Worm (Caenorhabditis elegans): ENCODE results near the gene C25D7.15.

The C25D7.15 gene

DNA sequence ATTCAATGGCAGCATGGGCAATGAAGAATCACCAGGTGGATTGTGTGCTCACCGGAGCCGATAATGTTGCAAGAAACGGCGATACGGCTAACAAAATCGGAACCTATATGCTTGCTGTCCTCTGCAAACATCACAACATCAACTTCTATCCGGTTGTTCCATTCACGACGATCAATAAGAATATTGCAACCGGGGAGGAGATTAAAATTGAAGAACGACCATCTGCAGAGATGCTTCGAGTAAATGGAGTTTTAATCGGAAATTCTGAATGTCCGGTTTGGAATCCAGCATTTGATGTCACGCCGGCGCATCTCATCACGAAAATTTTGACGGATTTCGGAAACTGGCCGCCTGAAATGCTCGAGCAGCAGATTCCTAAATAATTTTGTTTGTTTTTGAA lies 24.1 kb downstream of the C25D7.15 start (continued):
- peak; percentile 18 for TF ChIP-seq aha-1 (tag)
- TF ChIP-seq hlh-30 (tag; optimal IDR thresholded peaks at IDR 0.05; ENCODE audit: insufficient read depth): no peak
- TF ChIP-seq zip-11 (GFP tag; IDR thresholded peaks at IDR 0.05): no peak
- TF ChIP-seq duxl-1 (tag; optimal IDR thresholded peaks at IDR 0.05; ENCODE audit: poor library complexity): peak; percentile 44
- TF ChIP-seq nhr-77 (tag; optimal IDR thresholded peaks at IDR 0.05): no peak
- TF ChIP-seq lin-13 (GFP tag; optimal IDR thresholded peaks at IDR 0.05): peak; percentile 35
- no peak for TF ChIP-seq gei-8 (GFP tag; optimal IDR thresholded peaks at IDR 0.05)
- no peak for TF ChIP-seq zip-2 (tag; optimal IDR thresholded peaks at IDR 0.05)
- TF ChIP-seq egl-43 (GFP tag; IDR thresholded peaks at IDR 0.05): peak; percentile 47; the same call in 1 of the 2 replicates

DNA sequence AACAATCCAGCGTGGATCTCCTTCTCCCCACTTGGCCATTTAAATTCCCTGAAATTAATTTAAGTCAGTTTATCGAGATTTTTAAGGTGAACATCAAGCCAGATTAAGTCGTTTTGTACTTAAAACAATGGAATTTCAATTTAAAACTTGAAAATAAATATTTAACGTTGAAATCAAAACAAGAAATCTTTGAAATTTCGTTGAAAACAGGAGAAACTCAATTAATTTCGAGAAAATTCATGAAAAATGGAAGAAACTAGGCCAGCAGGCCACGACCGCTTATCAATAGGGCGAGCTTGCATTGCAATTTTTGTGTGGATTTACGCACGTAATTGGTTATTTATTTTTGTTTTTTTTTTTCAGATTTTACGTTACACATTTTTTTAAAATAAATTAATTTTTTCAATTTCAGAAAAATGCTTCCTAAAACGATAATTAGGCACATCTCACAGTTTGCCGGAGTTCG lies 25.8 kb downstream of the C25D7.15 start, which contains the start of the genes ahsa-1 and C01G10.7:
TSS of gene ahsa-1 (minus strand) at position 51 of the 466 bp plus-strand sequence.
TSS of gene C01G10.7 (plus strand) at position 413 of the 466 bp plus-strand sequence.
- peak; percentile 88 for TF ChIP-seq nhr-77 (tag; optimal IDR thresholded peaks at IDR 0.05)
- TF ChIP-seq lin-13 (GFP tag; optimal IDR thresholded peaks at IDR 0.05): peak; percentile 86
- peak; percentile 64 to 94 for TF ChIP-seq lsy-2 (tag; optimal IDR thresholded peaks at IDR 0.05)
- TF ChIP-seq saeg-2 (GFP tag; IDR thresholded peaks at IDR 0.05): no peak
- no peak for TF ChIP-seq ctbp-1 (GFP tag; IDR thresholded peaks at IDR 0.05)
- TF ChIP-seq ceh-62 (tag; optimal IDR thresholded peaks at IDR 0.05): no peak
- peak; percentile 91 for TF ChIP-seq ZK337.2 (GFP tag; IDR thresholded peaks at IDR 0.05)
- no peak for TF ChIP-seq nhr-25 (tag; optimal IDR thresholded peaks at IDR 0.05; ENCODE audit: borderline replicate concordance, insufficient read depth)
- peak; percentile 72 for TF ChIP-seq pqm-1 (tag; optimal IDR thresholded peaks at IDR 0.05)
- TF ChIP-seq mdl-1 (tag; optimal IDR thresholded peaks at IDR 0.05): peak in 1 of 2 experiments; percentile 13
- TF ChIP-seq tag-97 (GFP tag; IDR thresholded peaks at IDR 0.05): 0 out of 2 replicates have a peak, but pooled peaks have one; percentile 12
- peak; percentile 58; the same call in 1 of the 2 replicates for TF ChIP-seq tra-1 (GFP tag; IDR thresholded peaks at IDR 0.05)
- peak; percentile 99 for TF ChIP-seq nhr-6 (tag; optimal IDR thresholded peaks at IDR 0.05)
- peak; percentile 99 for TF ChIP-seq mes-2 (tag; optimal IDR thresholded peaks at IDR 0.05; ENCODE audit: poor library complexity, severe bottlenecking)
- TF ChIP-seq ces-1 (GFP tag; optimal IDR thresholded peaks at IDR 0.05): peak; percentile 60
- no peak for TF ChIP-seq nhr-41 (GFP tag; IDR thresholded peaks at IDR 0.05)
- TF ChIP-seq Y48G9A.11 (GFP tag; IDR thresholded peaks at IDR 0.05): peak; percentile 82
- no peak for TF ChIP-seq nhr-48 (tag; optimal IDR thresholded peaks at IDR 0.05)
- TF ChIP-seq T26A8.4 (GFP tag; IDR thresholded peaks at IDR 0.05): peak; percentile 59; the same call in 1 of the 2 replicates
- peak; percentile 60 to 98 for TF ChIP-seq hif-1 (tag; optimal IDR thresholded peaks at IDR 0.05)
- TF ChIP-seq nhr-42 (GFP tag; IDR thresholded peaks at IDR 0.05): peak; percentile 46; the same call in 1 of the 2 replicates
- TF ChIP-seq hlh-30 (tag; optimal IDR thresholded peaks at IDR 0.05; ENCODE audit: insufficient read depth): no peak
- TF ChIP-seq F10B5.3 (tag; optimal IDR thresholded peaks at IDR 0.05): no peak
- TF ChIP-seq duxl-1 (tag; optimal IDR thresholded peaks at IDR 0.05; ENCODE audit: poor library complexity): peak; percentile 72
- no peak for TF ChIP-seq zip-2 (tag; optimal IDR thresholded peaks at IDR 0.05)
- 0 out of 2 replicates have a peak, but pooled peaks have one; percentile 46 for TF ChIP-seq arid-1 (GFP tag; conservative IDR thresholded peaks at IDR 0.05)
- TF ChIP-seq set-16 (GFP tag; IDR thresholded peaks at IDR 0.05): no peak
- no peak for TF ChIP-seq gei-8 (GFP tag; optimal IDR thresholded peaks at IDR 0.05)
- TF ChIP-seq daf-8 (GFP tag; IDR thresholded peaks at IDR 0.05): no peak
- TF ChIP-seq zip-11 (GFP tag; IDR thresholded peaks at IDR 0.05): no peak
- no peak for TF ChIP-seq mxl-2 (GFP tag; conservative IDR thresholded peaks at IDR 0.05)
- TF ChIP-seq mep-1 (tag; optimal IDR thresholded peaks at IDR 0.05): no peak
- TF ChIP-seq snpc-4 (tag; optimal IDR thresholded peaks at IDR 0.05): no peak
- TF ChIP-seq ceh-32 (tag; optimal IDR thresholded peaks at IDR 0.05; ENCODE audit: poor library complexity): no peak
- TF ChIP-seq nhr-10 (tag; optimal IDR thresholded peaks at IDR 0.05): peak; percentile 8
- no peak for TF ChIP-seq attf-4 (tag; optimal IDR thresholded peaks at IDR 0.05)
- TF ChIP-seq D1046.2 (GFP tag; IDR thresholded peaks at IDR 0.05): no peak
- peak; percentile 54; the same call in 1 of the 2 replicates for TF ChIP-seq pha-4 (GFP tag; IDR thresholded peaks at IDR 0.05)
- TF ChIP-seq pha-4 (tag; optimal IDR thresholded peaks at IDR 0.05): peak; percentile 97
- no peak for TF ChIP-seq F44E2.7 (GFP tag; IDR thresholded peaks at IDR 0.05)
- peak; percentile 67; the same call in 1 of the 2 replicates for TF ChIP-seq ceh-20 (GFP tag; IDR thresholded peaks at IDR 0.05)
- TF ChIP-seq hmg-1.1 (GFP tag; IDR thresholded peaks at IDR 0.05): peak; percentile 79
- TF ChIP-seq R02D3.7 (tag; optimal IDR thresholded peaks at IDR 0.05): peak; percentile 89
- TF ChIP-seq ztf-11 (tag; optimal IDR thresholded peaks at IDR 0.05): no peak
- TF ChIP-seq lin-15B (tag; optimal IDR thresholded peaks at IDR 0.05): peak; percentile 91
